Worm (Caenorhabditis elegans) whole organism, early embryonic: Measurements from ENCODE around the gene ent-1.

Experiments used
- B0310.2 ChIP-seq: sonication (generic microtip); optimal IDR thresholded peaks from 2 replicates; lab custom pipeline; 2016; ENCODE audit warnings: mild to moderate bottlenecking, missing genetic modification characterization, missing compliant biosample characterization
- F13C5.2 ChIP-seq: sonication (generic microtip); optimal IDR thresholded peaks from 2 replicates; lab custom pipeline; 2017; ENCODE audit warnings: mild to moderate bottlenecking, missing genetic modification characterization, inconsistent platforms, missing compliant biosample characterization
- aly-1 ChIP-seq: sonication (generic microtip); optimal IDR thresholded peaks from 2 replicates; lab custom pipeline; 2016; ENCODE audit warnings: missing genetic modification characterization, missing compliant biosample characterization
- ama-1 ChIP-seq: fragments of 150-350 bp; optimal IDR thresholded peaks from 2 replicates; lab custom pipeline; 2014
- ceh-13 ChIP-seq: fragments of 200-800 bp; sonication (Bioruptor generic); optimal IDR thresholded peaks from 2 replicates; lab custom pipeline; 2018; ENCODE audit warnings: mild to moderate bottlenecking, missing genetic modification characterization, missing compliant biosample characterization
- ceh-36 ChIP-seq: sonication (generic microtip); optimal IDR thresholded peaks from 2 replicates; lab custom pipeline; 2016; ENCODE audit warnings: missing genetic modification characterization, inconsistent platforms, missing compliant biosample characterization
- ets-7 ChIP-seq: sonication (generic microtip); optimal IDR thresholded peaks from 2 replicates; lab custom pipeline; 2016; ENCODE audit warnings: missing genotype, missing genetic modification characterization, missing compliant biosample characterization
- flt-1 ChIP-seq: fragments of 200-800 bp; sonication (Bioruptor generic); IDR thresholded peaks from 2 replicates; pipeline ENCODE4 v1.3.6; 2022; ENCODE audit warnings: missing genetic modification characterization, missing compliant biosample characterization
- hmbx-1 ChIP-seq: sonication (generic microtip); optimal IDR thresholded peaks from 2 replicates; lab custom pipeline; 2016; ENCODE audit warnings: mild to moderate bottlenecking, missing genetic modification characterization, missing compliant biosample characterization
- hmg-4 ChIP-seq: fragments of 200-800 bp; sonication (Bioruptor generic); optimal IDR thresholded peaks from 2 replicates; lab custom pipeline; 2018; ENCODE audit warnings: mild to moderate bottlenecking, missing genetic modification characterization, missing compliant biosample characterization
- hnd-1 ChIP-seq: sonication (generic microtip); optimal IDR thresholded peaks from 2 replicates; lab custom pipeline; 2016; ENCODE audit warnings: missing genetic modification characterization, missing compliant biosample characterization
- pes-1 ChIP-seq: fragments of 200-800 bp; sonication (Bioruptor generic); IDR thresholded peaks from 2 replicates; pipeline ENCODE4 v1.3.6; 2022; ENCODE audit warnings: missing genetic modification reagents, missing genetic modification characterization, missing compliant biosample characterization
- scrt-1 ChIP-seq: fragments of 200-800 bp; sonication (Bioruptor generic); IDR thresholded peaks from 2 replicates; pipeline ENCODE4 v1.3.6; 2022; ENCODE audit warnings: missing genetic modification characterization, missing compliant biosample characterization
- sea-1 ChIP-seq: fragments of 200-800 bp; sonication (Bioruptor generic); conservative IDR thresholded peaks from 2 replicates; pipeline ENCODE4 v1.3.6; 2022; ENCODE audit warnings: missing genetic modification characterization, missing compliant biosample characterization
- tbx-11 ChIP-seq: fragments of 200-800 bp; sonication (Bioruptor generic); IDR thresholded peaks from 2 replicates; pipeline ENCODE4 v1.3.6; 2022; ENCODE audit warnings: missing genetic modification characterization, missing compliant biosample characterization
- tbx-37 ChIP-seq: fragments of 200-800 bp; sonication (Bioruptor generic); conservative IDR thresholded peaks from 2 replicates; pipeline ENCODE4 v1.3.6; 2022; ENCODE audit warnings: missing genetic modification reagents, missing genetic modification characterization, missing compliant biosample characterization
- tra-4 ChIP-seq: sonication (generic microtip); optimal IDR thresholded peaks from 2 replicates; lab custom pipeline; 2017; ENCODE audit warnings: missing genetic modification characterization, missing compliant biosample characterization

The ent-1 gene

DNA sequence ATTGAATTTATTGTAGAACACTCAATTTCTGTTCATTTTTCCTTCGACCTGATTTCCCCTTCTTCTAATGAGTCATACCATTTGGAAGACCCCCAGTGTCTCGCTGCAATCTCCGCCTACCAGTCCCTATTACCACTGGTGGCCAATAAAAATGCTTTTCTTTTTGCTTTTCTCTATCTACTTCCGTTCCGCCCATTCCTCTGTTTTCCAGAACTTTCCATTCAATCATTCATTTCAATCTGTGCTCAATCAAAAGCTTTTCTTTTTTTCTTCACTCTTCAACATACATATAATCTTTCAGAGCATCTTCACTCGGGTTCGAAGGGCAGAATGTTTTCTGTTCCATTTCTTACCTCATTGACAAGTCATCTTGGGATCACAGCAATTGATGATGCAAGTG lies 18.3 kb upstream of the ent-1 start, which contains the start of gene inx-8:
Gene inx-8, plus strand, starts transcription at position 301 of the 400 bp plus-strand sequence.
- TF ChIP-seq pes-1 (no peak), scrt-1 (GFP tag; lab: Robert Waterston, UW) (no peak), hmbx-1 (tag; lab: Kevin White, UChicago) (no peak), ama-1 (no peak), hmg-4 (GFP tag; lab: Kevin White, UChicago) (no peak), flt-1 (GFP tag; lab: Robert Waterston, UW) (no peak), B0310.2 (tag; lab: Kevin White, UChicago) (no peak), tbx-37 (GFP tag; lab: Robert Waterston, UW) (no peak), ets-7 (no peak), sea-1 (GFP tag; lab: Robert Waterston, UW) (no peak), tbx-11 (GFP tag; lab: Robert Waterston, UW) (no peak), tra-4 (no peak), aly-1 (tag; lab: Kevin White, UChicago) (no peak), ceh-13 (no peak), hnd-1 (tag; lab: Kevin White, UChicago) (no peak), ceh-36 (tag; lab: Kevin White, UChicago) (no peak), F13C5.2 (tag; lab: Kevin White, UChicago) (no peak)

DNA sequence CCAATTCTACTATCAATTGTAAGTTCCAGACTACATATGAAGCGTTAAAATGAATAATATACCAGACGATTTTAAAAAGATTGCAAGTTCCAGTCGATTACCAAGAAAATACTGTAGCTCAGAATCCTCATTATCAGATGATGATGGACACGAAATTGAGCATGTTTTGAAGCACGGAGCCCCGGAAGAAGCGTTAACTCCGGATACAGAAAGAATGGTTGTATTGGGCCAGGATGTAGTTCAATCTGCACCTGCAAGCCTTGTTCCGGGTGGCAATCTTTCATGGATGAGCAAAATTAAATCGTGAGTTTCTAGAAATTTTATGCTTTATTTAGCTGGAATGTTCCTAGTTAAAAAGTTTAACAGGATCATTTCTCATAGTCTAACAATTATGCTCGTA lies 12.7 kb upstream of the ent-1 start, which contains the start of gene atg-4.2:
Gene atg-4.2, plus strand, starts transcription at position 24 of the 400 bp plus-strand sequence.
- TF ChIP-seq pes-1 (no peak), scrt-1 (GFP tag; lab: Robert Waterston, UW) (no peak), ceh-13 (no peak), aly-1 (tag; lab: Kevin White, UChicago) (no peak), F13C5.2 (tag; lab: Kevin White, UChicago) (no peak), B0310.2 (tag; lab: Kevin White, UChicago) (no peak), hmbx-1 (tag; lab: Kevin White, UChicago) (no peak), hnd-1 (tag; lab: Kevin White, UChicago) (no peak), ets-7 (no peak), tbx-11 (GFP tag; lab: Robert Waterston, UW) (no peak), flt-1 (GFP tag; lab: Robert Waterston, UW) (no peak), ama-1 (no peak), ceh-36 (tag; lab: Kevin White, UChicago) (no peak), tbx-37 (GFP tag; lab: Robert Waterston, UW) (no peak), hmg-4 (GFP tag; lab: Kevin White, UChicago) (no peak), tra-4 (no peak), sea-1 (GFP tag; lab: Robert Waterston, UW) (no peak)

- TF ChIP-seq tbx-37 (GFP tag; lab: Robert Waterston, UW) = no peak
- no peak for TF ChIP-seq aly-1 (tag; lab: Kevin White, UChicago)
- TF ChIP-seq flt-1 (GFP tag; lab: Robert Waterston, UW) = no peak
- TF ChIP-seq pes-1 = no peak
- no peak for TF ChIP-seq scrt-1 (GFP tag; lab: Robert Waterston, UW)
Measured at ce11 chrIV:11665010-11665409, 9.7 kb upstream of the ent-1 start, which contains the start of gene ZK809.9. TSS of gene ZK809.9 (plus strand) at chrIV:11665310.

ce11 chrIV:11659794-11660312 lies 4.6 kb upstream of the ent-1 start, which contains the start of gene ZK792.1:
TSS of gene ZK792.1 (plus strand) at chrIV:11659844.
- TF ChIP-seq F13C5.2 (tag; lab: Kevin White, UChicago) (no peak), hmg-4 (GFP tag; lab: Kevin White, UChicago) (no peak), ets-7 (no peak), hmbx-1 (tag; lab: Kevin White, UChicago) (no peak), tra-4 (no peak), sea-1 (GFP tag; lab: Robert Waterston, UW) (no peak), aly-1 (tag; lab: Kevin White, UChicago) (no peak)

- TF ChIP-seq tra-4 = no peak
- no peak for TF ChIP-seq ets-7
- no peak for TF ChIP-seq hnd-1 (tag; lab: Kevin White, UChicago)
- no peak for TF ChIP-seq sea-1 (GFP tag; lab: Robert Waterston, UW)
Measured at ce11 chrIV:11656144-11656780, 992 bp upstream of the ent-1 start, which contains the start of gene ZK809.5. TSS of gene ZK809.5 (plus strand) at chrIV:11656730.

DNA sequence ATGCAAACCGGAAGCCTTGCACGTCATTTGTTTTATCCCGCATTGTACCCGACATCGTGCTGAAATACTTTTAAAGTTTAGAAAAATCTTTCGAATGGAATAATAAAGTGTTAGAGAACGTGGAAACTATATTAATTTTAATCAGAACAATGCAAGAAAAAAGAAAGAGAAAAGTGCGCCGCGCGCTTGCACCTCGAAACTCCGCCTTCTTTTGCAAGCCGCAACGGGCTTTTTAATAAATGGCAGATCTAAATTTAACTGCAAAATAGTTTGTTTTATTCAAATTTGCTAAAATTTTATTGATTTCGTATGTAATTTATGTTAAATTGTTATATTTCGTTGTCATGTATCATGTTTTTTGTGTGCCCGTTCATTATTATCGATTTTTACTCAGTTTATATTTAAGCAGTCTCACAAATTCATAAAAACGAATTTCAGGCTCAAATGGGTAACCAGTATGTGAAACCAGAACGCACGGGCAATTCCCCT lies 3.3 kb downstream of the ent-1 start, which contains the start of the genes acl-3 and ndub-6:
Gene acl-3, minus strand, starts transcription at position 59 of the 489 bp plus-strand sequence.
Gene ndub-6, plus strand, starts transcription at position 439 of the 489 bp plus-strand sequence.
- TF ChIP-seq tbx-11 (GFP tag; lab: Robert Waterston, UW) (no peak), scrt-1 (GFP tag; lab: Robert Waterston, UW) (no peak), hmg-4 (GFP tag; lab: Kevin White, UChicago) (no peak), B0310.2 (tag; lab: Kevin White, UChicago) (no peak), ets-7 (no peak), hnd-1 (tag; lab: Kevin White, UChicago) (no peak), pes-1 (no peak), tbx-37 (GFP tag; lab: Robert Waterston, UW) (no peak), F13C5.2 (tag; lab: Kevin White, UChicago) (no peak), sea-1 (GFP tag; lab: Robert Waterston, UW) (no peak), ama-1 (no peak), tra-4 (no peak), flt-1 (GFP tag; lab: Robert Waterston, UW) (no peak), aly-1 (tag; lab: Kevin White, UChicago) (no peak), ceh-36 (tag; lab: Kevin White, UChicago) (no peak), ceh-13 (no peak), hmbx-1 (tag; lab: Kevin White, UChicago) (no peak)

DNA sequence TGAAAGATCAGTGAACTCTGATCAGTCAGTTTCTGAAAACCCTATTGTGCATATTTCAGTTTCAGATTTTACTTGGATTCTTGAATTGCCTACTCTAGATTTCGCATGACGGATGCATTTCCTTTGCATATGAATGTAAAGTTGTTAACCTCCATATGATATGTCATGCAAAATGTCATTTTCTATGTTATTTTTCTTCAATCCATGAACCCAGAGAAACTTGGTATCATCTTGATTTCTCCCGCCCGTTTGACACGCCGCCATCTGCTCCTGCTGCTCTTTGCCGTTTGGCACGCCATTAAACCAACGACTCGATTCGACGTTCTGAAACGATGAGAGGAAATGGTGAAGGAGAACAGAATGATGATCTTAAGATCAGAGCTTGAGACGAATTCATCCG lies 4.9 kb downstream of the ent-1 start:
- TF ChIP-seq ama-1 = no peak
